Worm (Caenorhabditis elegans): ENCODE data around the gene F28B12.6.

The F28B12.6 gene

DNA sequence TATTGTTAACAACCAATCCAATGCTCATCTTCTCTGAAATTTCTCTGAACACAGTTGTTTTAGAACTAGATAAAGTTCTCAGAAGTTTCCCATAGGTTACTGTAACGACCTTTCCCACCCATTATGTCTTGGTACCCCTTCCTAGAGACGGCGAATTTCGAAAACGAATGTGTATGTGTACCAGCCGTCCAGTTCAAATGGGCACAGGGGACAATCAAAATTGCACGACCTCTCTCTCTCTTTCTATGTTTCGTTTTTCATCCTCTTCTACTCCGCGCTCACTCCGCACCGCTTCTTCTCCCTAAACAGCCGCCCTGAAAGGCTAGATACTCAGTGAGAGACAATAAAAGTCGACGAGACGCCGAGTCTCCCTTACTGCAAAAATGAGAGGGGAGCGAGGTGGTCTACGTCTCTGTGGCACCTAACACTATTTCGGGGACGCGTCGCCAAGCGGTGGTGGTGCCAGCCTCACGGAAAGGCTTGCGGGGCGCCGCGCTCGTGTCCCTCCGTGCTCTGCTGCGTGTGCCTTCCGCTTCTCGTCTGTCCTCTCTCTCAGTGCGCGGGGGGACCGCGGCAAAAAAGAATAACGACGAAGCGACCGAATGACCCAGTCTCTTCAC lies 39.1 kb upstream of the F28B12.6 start:
- TF ChIP-seq sptf-1 (tag; optimal IDR thresholded peaks at IDR 0.05) (peak; percentile 36), lin-32 (GFP tag; optimal IDR thresholded peaks at IDR 0.05) (peak; percentile 4), flh-1 (GFP tag; optimal IDR thresholded peaks at IDR 0.05) (no peak), ceh-83 (GFP tag; optimal IDR thresholded peaks at IDR 0.05) (no peak), ham-2 (GFP tag; optimal IDR thresholded peaks at IDR 0.05) (no peak), nhr-76 (tag; optimal IDR thresholded peaks at IDR 0.05) (no peak), mab-5 (tag; optimal IDR thresholded peaks at IDR 0.05) (no peak), nhr-12 (tag; optimal IDR thresholded peaks at IDR 0.05) (no peak)

ce11 chrII:5902139-5902538 lies 38.5 kb upstream of the F28B12.6 start:
- no peak for TF ChIP-seq ztf-11 (tag; optimal IDR thresholded peaks at IDR 0.05)
- TF ChIP-seq nhr-2 (tag; optimal IDR thresholded peaks at IDR 0.05) = no peak
- no peak for TF ChIP-seq pha-4 (tag; optimal IDR thresholded peaks at IDR 0.05)
- TF ChIP-seq cnd-1 (tag; optimal IDR thresholded peaks at IDR 0.05) = no peak
- no peak for TF ChIP-seq nhr-12 (tag; optimal IDR thresholded peaks at IDR 0.05)
- no peak for TF ChIP-seq sem-2 (GFP tag; optimal IDR thresholded peaks at IDR 0.05)
- no peak for TF ChIP-seq zip-8 (tag; optimal IDR thresholded peaks at IDR 0.05)
- TF ChIP-seq elt-1 (tag; optimal IDR thresholded peaks at IDR 0.05; ENCODE audit: borderline replicate concordance, insufficient read depth) = no peak
- TF ChIP-seq M03D4.4 (tag; optimal IDR thresholded peaks at IDR 0.05) = no peak
- no peak for TF ChIP-seq drap-1 (GFP tag; optimal IDR thresholded peaks at IDR 0.05)
- TF ChIP-seq mls-2 (tag; optimal IDR thresholded peaks at IDR 0.05) = no peak
- TF ChIP-seq unc-39 (tag; optimal IDR thresholded peaks at IDR 0.05) = no peak
- no peak for TF ChIP-seq hlh-1 (tag; optimal IDR thresholded peaks at IDR 0.05)
- TF ChIP-seq mab-5 (tag; optimal IDR thresholded peaks at IDR 0.05) = no peak

DNA sequence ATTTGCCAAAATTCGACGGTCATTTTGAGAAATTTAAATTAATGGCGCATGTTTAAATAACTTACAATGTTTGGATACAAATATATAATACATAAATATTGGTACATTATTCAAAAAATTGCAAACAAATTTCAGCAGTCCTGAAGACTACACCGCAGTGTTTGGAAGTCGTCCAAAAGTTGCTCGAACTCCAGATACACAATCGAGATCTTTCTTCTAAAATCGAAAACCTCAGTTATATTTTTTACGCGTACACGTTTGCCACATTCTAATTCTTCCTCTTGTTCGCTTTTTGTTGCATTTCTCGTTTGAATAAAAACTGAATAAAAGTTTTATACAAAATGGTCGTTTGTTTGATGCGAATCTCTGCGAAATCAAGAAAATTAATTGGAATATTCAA lies 36.4 kb upstream of the F28B12.6 start, which contains the start of gene tsp-18:
Gene tsp-18, plus strand, starts transcription at position 301 of the 400 bp plus-strand sequence.
- TF ChIP-seq drap-1 (GFP tag; optimal IDR thresholded peaks at IDR 0.05) (no peak), sptf-1 (tag; optimal IDR thresholded peaks at IDR 0.05) (no peak)

DNA sequence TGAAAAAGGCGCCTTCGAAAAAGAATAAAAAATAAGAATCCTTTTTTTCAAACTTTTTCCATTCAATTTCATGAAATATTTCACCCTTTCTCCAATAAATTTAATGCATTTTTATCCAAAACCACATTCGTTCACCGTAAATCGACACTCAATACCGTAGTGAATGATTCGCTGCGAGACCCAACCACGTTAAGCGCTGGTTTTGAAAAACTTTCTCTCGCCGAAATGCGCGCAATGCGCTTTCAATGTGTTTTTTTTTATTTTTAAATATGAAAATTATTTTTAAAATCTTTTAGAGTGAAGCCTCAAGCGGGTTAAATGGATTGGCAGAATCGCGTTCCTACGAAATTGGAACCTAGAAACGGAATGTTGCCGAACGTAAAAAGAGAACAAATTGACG lies 34.4 kb upstream of the F28B12.6 start, which contains the start of gene F59G1.8:
Gene F59G1.8, plus strand, starts transcription at position 293 of the 400 bp plus-strand sequence.
- no peak for TF ChIP-seq tbx-8 (GFP tag; optimal IDR thresholded peaks at IDR 0.05)
- peak; percentile 46 for TF ChIP-seq lsy-2 (tag; optimal IDR thresholded peaks at IDR 0.05)

- peak; percentile 23 for TF ChIP-seq hlh-1 (tag; optimal IDR thresholded peaks at IDR 0.05)
- peak; percentile 3 for TF ChIP-seq unc-62 (GFP tag; optimal IDR thresholded peaks at IDR 0.05)
- no peak for TF ChIP-seq ham-2 (GFP tag; optimal IDR thresholded peaks at IDR 0.05)
- TF ChIP-seq mep-1 (tag; optimal IDR thresholded peaks at IDR 0.05) = peak; percentile 43
- peak; percentile 35 for TF ChIP-seq unc-120 (tag; optimal IDR thresholded peaks at IDR 0.05; ENCODE audit: poor library complexity, severe bottlenecking)
Measured at ce11 chrII:5907482-5907881, 33.2 kb upstream of the F28B12.6 start, which contains the start of gene vps-35. Gene vps-35, plus strand, starts transcription at chrII:5907816.

ce11 chrII:5911274-5911673 lies 29.4 kb upstream of the F28B12.6 start, which contains the start of gene cgt-3:
Gene cgt-3, plus strand, starts transcription at chrII:5911324.
- no peak for TF ChIP-seq nhr-237 (tag; optimal IDR thresholded peaks at IDR 0.05)
- TF ChIP-seq unc-120 (tag; optimal IDR thresholded peaks at IDR 0.05; ENCODE audit: poor library complexity, severe bottlenecking) = no peak
- TF ChIP-seq pha-4 (tag; optimal IDR thresholded peaks at IDR 0.05) = no peak
- no peak for TF ChIP-seq nhr-12 (tag; optimal IDR thresholded peaks at IDR 0.05)
- no peak for TF ChIP-seq cnd-1 (tag; optimal IDR thresholded peaks at IDR 0.05)

ce11 chrII:5911939-5912523 lies 28.6 kb upstream of the F28B12.6 start:
- TF ChIP-seq drap-1 (GFP tag; optimal IDR thresholded peaks at IDR 0.05) (no peak), ham-2 (GFP tag; optimal IDR thresholded peaks at IDR 0.05) (no peak), unc-120 (tag; optimal IDR thresholded peaks at IDR 0.05; ENCODE audit: poor library complexity, severe bottlenecking) (peak; percentile 15), ces-1 (GFP tag; optimal IDR thresholded peaks at IDR 0.05) (no peak), ztf-11 (tag; optimal IDR thresholded peaks at IDR 0.05) (no peak), flh-1 (GFP tag; optimal IDR thresholded peaks at IDR 0.05) (no peak)
